Fruit fly (Drosophila melanogaster) whole organism, prepupa: ENCODE measurements around the gene Gdh.

Source experiments
- Met ChIP-seq: fragments of 200-800 bp; sonication (Bioruptor generic); optimal IDR thresholded peaks from 3 replicates; lab custom pipeline; 2016; ENCODE audit warnings: missing biosample characterization, missing genetic modification characterization
- dsx ChIP-seq: fragments of 200-800 bp; optimal IDR thresholded peaks from 3 replicates; lab custom pipeline; 2019; ENCODE audit warnings: missing biosample characterization, mild to moderate bottlenecking, missing genetic modification characterization, moderate library complexity; ENCODE audit not compliant: poor library complexity, severe bottlenecking
- lz ChIP-seq: fragments of 200-800 bp; sonication (Bioruptor generic); optimal IDR thresholded peaks from 3 replicates; lab custom pipeline; 2016; ENCODE audit warnings: missing biosample characterization, missing genetic modification characterization
- net ChIP-seq: fragments of 200-800 bp; sonication (Bioruptor generic); optimal IDR thresholded peaks from 3 replicates; lab custom pipeline; 2016; ENCODE audit warnings: missing biosample characterization, missing genetic modification characterization

DNA sequence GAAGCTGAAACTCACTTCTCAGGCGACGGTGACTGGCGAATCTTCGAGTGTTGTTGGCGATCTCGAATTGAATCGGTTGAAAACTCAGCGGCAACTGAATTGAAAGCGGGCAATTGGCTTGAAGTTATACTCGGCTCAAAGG lies 5.3 kb upstream of the Gdh start, which contains the start of gene CG12268:
- TF ChIP-seq dsx (GFP tag; lab: Kevin White, UChicago) = no peak
- no peak for TF ChIP-seq net (GFP tag; lab: Kevin White, UChicago)
- no peak for TF ChIP-seq Met
- TF ChIP-seq lz (GFP tag; lab: Kevin White, UChicago) = no peak
